Fruit fly (Drosophila melanogaster): ENCODE data around the gene Zasp67.

Zasp67 gene

dm6 chr3L:9836524-9837047 is 39.1 kb upstream of the Zasp67 start, which contains the start of gene I-2 (continued):
- peak; percentile 70 for TF ChIP-seq slbo (GFP tag; IDR thresholded peaks at IDR 0.05)
- TF ChIP-seq Hr78 (GFP tag; optimal IDR thresholded peaks at IDR 0.05) = peak in 1 of 2 experiments; percentile 13
- TF ChIP-seq bbx (GFP tag; IDR thresholded peaks at IDR 0.05; ENCODE audit: partially characterized antibody) = peak; percentile 86
- TF ChIP-seq sug (tag; optimal IDR thresholded peaks at IDR 0.05) = peak; percentile 39
- peak; percentile 48 for TF ChIP-seq MESR4 (GFP tag; optimal IDR thresholded peaks at IDR 0.05)
- TF ChIP-seq unc-4 (GFP tag; IDR thresholded peaks at IDR 0.05; ENCODE audit: partially characterized antibody) = peak; percentile 89
- TF ChIP-seq CG12659 (GFP tag; optimal IDR thresholded peaks at IDR 0.05) = peak; percentile 61
- TF ChIP-seq CG7963 (GFP tag; IDR thresholded peaks at IDR 0.05; ENCODE audit: partially characterized antibody) = peak; percentile 52; the same call in 2 of the 3 replicates
- no peak for TF ChIP-seq Side (GFP tag; optimal IDR thresholded peaks at IDR 0.05)
- peak; percentile 91 for TF ChIP-seq Bgb (GFP tag; IDR thresholded peaks at IDR 0.05; ENCODE audit: partially characterized antibody)
- TF ChIP-seq Hr39 (optimal IDR thresholded peaks at IDR 0.05) = no peak
- peak; percentile 59 for TF ChIP-seq CG14710 (tag; optimal IDR thresholded peaks at IDR 0.05)
- TF ChIP-seq Dek (tag; optimal IDR thresholded peaks at IDR 0.05) = peak; percentile 10
- peak; percentile 98 for TF ChIP-seq Sry-δ (GFP tag; optimal IDR thresholded peaks at IDR 0.05)
- peak; percentile 81 for TF ChIP-seq HLH4C (GFP tag; IDR thresholded peaks at IDR 0.05; ENCODE audit: partially characterized antibody)
- 0 out of 2 replicates have a peak, but pooled peaks have one; percentile 28 for TF ChIP-seq chm (GFP tag; IDR thresholded peaks at IDR 0.05)
- peak; percentile 80 for TF ChIP-seq Doc3 (GFP tag; IDR thresholded peaks at IDR 0.05; ENCODE audit: partially characterized antibody)
- TF ChIP-seq nom (GFP tag; optimal IDR thresholded peaks at IDR 0.05) = no peak
- peak; percentile 34 for TF ChIP-seq CoRest (tag; optimal IDR thresholded peaks at IDR 0.05)
- peak; percentile 44 for TF ChIP-seq CG15601 (tag; optimal IDR thresholded peaks at IDR 0.05)
- peak; percentile 37 for TF ChIP-seq CG2712 (tag; optimal IDR thresholded peaks at IDR 0.05)
- TF ChIP-seq CG14860 (GFP tag; IDR thresholded peaks at IDR 0.05; ENCODE audit: partially characterized antibody) = peak; percentile 72
- peak; percentile 88 for TF ChIP-seq CG6791 (GFP tag; IDR thresholded peaks at IDR 0.05; ENCODE audit: partially characterized antibody)
- peak; percentile 70 for TF ChIP-seq hbn (GFP tag; IDR thresholded peaks at IDR 0.05; ENCODE audit: partially characterized antibody)
- peak; percentile 58 for TF ChIP-seq sna (GFP tag; IDR thresholded peaks at IDR 0.05; ENCODE audit: partially characterized antibody)
- TF ChIP-seq Ets97D (GFP tag; optimal IDR thresholded peaks at IDR 0.05) = peak; percentile 16
- peak; percentile 75 for TF ChIP-seq CG4617 (GFP tag; optimal IDR thresholded peaks at IDR 0.05; ENCODE audit: borderline replicate concordance)
- peak; percentile 60 for TF ChIP-seq CG15514 (GFP tag; optimal IDR thresholded peaks at IDR 0.05)
- TF ChIP-seq ftz-f1 (GFP tag; optimal IDR thresholded peaks at IDR 0.05) = peak; percentile 45
- TF ChIP-seq ham (GFP tag; IDR thresholded peaks at IDR 0.05) = no peak
- peak; percentile 60 for TF ChIP-seq tna (GFP tag; IDR thresholded peaks at IDR 0.05; ENCODE audit: partially characterized antibody)
- TF ChIP-seq stwl (tag; optimal IDR thresholded peaks at IDR 0.05) = peak; percentile 70
- TF ChIP-seq al (GFP tag; IDR thresholded peaks at IDR 0.05) = no peak
- peak; percentile 51 for TF ChIP-seq gfzf (GFP tag; optimal IDR thresholded peaks at IDR 0.05)
- no peak for TF ChIP-seq CG12071 (GFP tag; optimal IDR thresholded peaks at IDR 0.05)
- TF ChIP-seq CG34422 (GFP tag; IDR thresholded peaks at IDR 0.05) = peak; percentile 40; the same call in 1 of the 3 replicates
- peak; percentile 62 for TF ChIP-seq CTCF (GFP tag; optimal IDR thresholded peaks at IDR 0.05)
- TF ChIP-seq zen2 (GFP tag; IDR thresholded peaks at IDR 0.05; ENCODE audit: partially characterized antibody) = peak; percentile 67; the same call in 1 of the 3 replicates
- TF ChIP-seq chn (GFP tag; optimal IDR thresholded peaks at IDR 0.05) = peak; percentile 22
- TF ChIP-seq Chrac-16 (GFP tag; optimal IDR thresholded peaks at IDR 0.05) = peak; percentile 12
- peak; percentile 92 for TF ChIP-seq Dref (GFP tag; IDR thresholded peaks at IDR 0.05)
- no peak for TF ChIP-seq tup (GFP tag; optimal IDR thresholded peaks at IDR 0.05)
- peak; percentile 10 for TF ChIP-seq CG8924 (tag; optimal IDR thresholded peaks at IDR 0.05)
- TF ChIP-seq dpn (GFP tag; optimal IDR thresholded peaks at IDR 0.05) = peak in 1 of 2 experiments; percentile 25
- TF ChIP-seq gcm2 (GFP tag; optimal IDR thresholded peaks at IDR 0.05) = no peak
- TF ChIP-seq chinmo (GFP tag; IDR thresholded peaks at IDR 0.05; ENCODE audit: partially characterized antibody) = peak; percentile 61; the same call in 1 of the 4 replicates
- TF ChIP-seq CG10366 (GFP tag; IDR thresholded peaks at IDR 0.05) = peak; percentile 19; the same call in 1 of the 2 replicates
- peak; percentile 49 for TF ChIP-seq Myb (GFP tag; optimal IDR thresholded peaks at IDR 0.05)

Data from whole organism, embryonic.